Fruit fly (Drosophila melanogaster) Kc167 (cell line): ENCODE results near the gene alphaSnap.

Experiments
- Myc ChIP-seq: fragments of >200 bp; optimal IDR thresholded peaks from 2 replicates; lab custom pipeline; 2017; ENCODE audit warnings: missing external identifiers
- Sin3A ChIP-seq: fragments of >200 bp; optimal IDR thresholded peaks from 2 replicates; lab custom pipeline; 2018; ENCODE audit warnings: missing external identifiers
- insv ChIP-seq: fragments of >200 bp; optimal IDR thresholded peaks from 3 replicates; lab custom pipeline; 2018; ENCODE audit warnings: missing external identifiers
- psq ChIP-seq: fragments of >200 bp; optimal IDR thresholded peaks from 2 replicates; lab custom pipeline; 2017; ENCODE audit warnings: missing external identifiers
- ttk ChIP-seq: sonication (Bioruptor generic); optimal IDR thresholded peaks from 2 replicates; lab custom pipeline; 2017; ENCODE audit warnings: missing external identifiers

DNA sequence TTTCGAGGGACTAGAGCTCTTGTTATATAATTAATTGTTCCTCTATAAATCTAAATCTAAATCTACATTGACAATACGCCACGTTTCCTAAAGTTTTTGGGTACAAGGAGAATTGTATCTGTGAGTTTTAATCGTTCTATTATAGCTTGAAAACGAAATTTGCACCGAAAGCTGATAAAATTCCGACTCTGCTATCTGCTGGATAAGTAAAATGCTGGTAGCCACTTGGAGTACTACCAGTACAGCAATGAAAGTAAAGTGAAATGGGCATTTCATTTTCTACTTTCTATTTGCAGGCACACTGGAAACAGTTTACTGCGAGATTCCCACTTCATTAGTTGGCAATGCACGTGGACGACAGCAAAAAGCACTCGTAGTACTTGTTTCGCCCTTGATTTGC is 39.7 kb downstream of the alphaSnap start, which contains the start of gene CG5618:
- TF ChIP-seq Sin3A (lab: Kevin White, UChicago) (no peak), Myc (no peak), psq (no peak), insv (lab: Kevin White, UChicago) (no peak), ttk (lab: Kevin White, UChicago) (no peak)
